Fruit fly (Drosophila melanogaster): ENCODE measurements around the gene CG33725.
A peak's percentile ranks its signal among the peaks of the same experiment; 100 is the strongest.

Gene CG33725

DNA sequence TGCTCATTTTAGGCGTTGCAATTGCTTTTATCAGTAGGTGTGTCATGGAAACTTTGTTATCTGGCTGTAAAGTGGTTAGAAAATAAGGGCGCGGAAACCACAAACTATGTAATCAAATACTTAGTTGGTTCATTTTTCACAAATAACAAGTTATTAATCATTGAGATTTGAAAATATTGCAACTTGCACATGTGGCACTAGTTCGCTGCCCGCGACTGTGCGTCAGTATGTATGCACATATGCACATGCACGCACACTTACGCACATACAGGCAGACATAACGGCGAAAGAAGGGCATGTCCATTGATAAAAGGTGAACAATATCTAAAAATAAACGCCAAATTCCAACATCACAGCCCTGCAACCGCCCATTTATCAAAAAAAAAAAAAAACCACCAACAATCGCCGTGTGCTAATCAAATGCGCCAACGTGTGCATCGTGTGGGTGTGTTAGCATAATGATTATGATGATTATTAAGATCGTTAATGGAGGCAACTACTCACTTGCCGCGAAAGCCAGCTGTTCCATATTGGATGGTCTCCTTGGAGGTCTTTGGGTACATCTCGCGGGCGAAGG is 47.1 kb downstream of the CG33725 start (continued):
- TF ChIP-seq CG7786 (GFP tag; optimal IDR thresholded peaks at IDR 0.05), result peak; percentile 2
- peak; percentile 11 for TF ChIP-seq CG2202 (tag; optimal IDR thresholded peaks at IDR 0.05)
- peak; percentile 23 for TF ChIP-seq CG31365 (tag; optimal IDR thresholded peaks at IDR 0.05)
- no peak for TF ChIP-seq Dbx (GFP tag; IDR thresholded peaks at IDR 0.05)
- no peak for TF ChIP-seq CHES-1-like (GFP tag; optimal IDR thresholded peaks at IDR 0.05)
- peak; percentile 58; the same call in 1 of the 2 replicates for TF ChIP-seq CG32767 (GFP tag; IDR thresholded peaks at IDR 0.05)
- TF ChIP-seq lmd (GFP tag; IDR thresholded peaks at IDR 0.05), result peak; percentile 55
- peak; percentile 15 for TF ChIP-seq CG6654 (GFP tag; optimal IDR thresholded peaks at IDR 0.05)
- no peak for TF ChIP-seq tx (GFP tag; optimal IDR thresholded peaks at IDR 0.05)
- TF ChIP-seq Ada2b (GFP tag; IDR thresholded peaks at IDR 0.05), result peak; percentile 56
- peak; percentile 61 for TF ChIP-seq sisA (GFP tag; IDR thresholded peaks at IDR 0.05)
- TF ChIP-seq ase (GFP tag; IDR thresholded peaks at IDR 0.05), result peak; percentile 48; the same call in 2 of the 3 replicates
- TF ChIP-seq CG4424 (GFP tag; optimal IDR thresholded peaks at IDR 0.05), result peak; percentile 60
- TF ChIP-seq CG11695 (GFP tag; IDR thresholded peaks at IDR 0.05), result peak; percentile 47
- no peak for TF ChIP-seq Ets65A (GFP tag)
- peak; percentile 29 to 34 for TF ChIP-seq dpn (GFP tag; optimal IDR thresholded peaks at IDR 0.05)
- TF ChIP-seq CG6813 (GFP tag; optimal IDR thresholded peaks at IDR 0.05), result peak; percentile 31
- TF ChIP-seq CG18011 (GFP tag; optimal IDR thresholded peaks at IDR 0.05), result peak; percentile 38
- TF ChIP-seq CG9876 (GFP tag; optimal IDR thresholded peaks at IDR 0.05), result no peak
- TF ChIP-seq CG6272 (GFP tag; IDR thresholded peaks at IDR 0.05), result no peak
- TF ChIP-seq otp (GFP tag; IDR thresholded peaks at IDR 0.05), result 0 out of 3 replicates have a peak, but pooled peaks have one; percentile 43
- peak; percentile 14 for TF ChIP-seq CG33557 (GFP tag; optimal IDR thresholded peaks at IDR 0.05)
- no peak for TF ChIP-seq HLHmδ (GFP tag; optimal IDR thresholded peaks at IDR 0.05)
- TF ChIP-seq ftz-f1 (GFP tag; optimal IDR thresholded peaks at IDR 0.05), result no peak
- TF ChIP-seq CoRest (tag; optimal IDR thresholded peaks at IDR 0.05), result peak; percentile 34
- TF ChIP-seq gfzf (GFP tag; optimal IDR thresholded peaks at IDR 0.05), result no peak
- 0 out of 2 replicates have a peak, but pooled peaks have one; percentile 11 for TF ChIP-seq CG4404 (GFP tag; IDR thresholded peaks at IDR 0.05)
- peak; percentile 4 for TF ChIP-seq Hand (GFP tag; optimal IDR thresholded peaks at IDR 0.05)
- TF ChIP-seq nerfin-2 (GFP tag; IDR thresholded peaks at IDR 0.05; ENCODE audit: partially characterized antibody), result no peak
- peak; percentile 54; the same call in 1 of the 2 replicates for TF ChIP-seq chm (GFP tag; IDR thresholded peaks at IDR 0.05)
- peak; percentile 21 for TF ChIP-seq CG12391 (tag; optimal IDR thresholded peaks at IDR 0.05)
- TF ChIP-seq CG8944 (GFP tag; optimal IDR thresholded peaks at IDR 0.05), result peak; percentile 53
- TF ChIP-seq kay (GFP tag; optimal IDR thresholded peaks at IDR 0.05), result peak; percentile 34
- no peak for TF ChIP-seq al (GFP tag; IDR thresholded peaks at IDR 0.05)
- TF ChIP-seq CG10321 (GFP tag; IDR thresholded peaks at IDR 0.05), result 0 out of 2 replicates have a peak, but pooled peaks have one; percentile 11
- peak; percentile 23 for TF ChIP-seq CG14710 (tag; optimal IDR thresholded peaks at IDR 0.05)
- TF ChIP-seq Dek (tag; optimal IDR thresholded peaks at IDR 0.05), result no peak
- no peak for TF ChIP-seq abd-A (tag; optimal IDR thresholded peaks at IDR 0.05)
- no peak for TF ChIP-seq Scr (GFP tag; IDR thresholded peaks at IDR 0.05; ENCODE audit: partially characterized antibody)
- TF ChIP-seq HHEX (GFP tag; optimal IDR thresholded peaks at IDR 0.05), result peak; percentile 10
- no peak for TF ChIP-seq Hmx (GFP tag; optimal IDR thresholded peaks at IDR 0.05)
- TF ChIP-seq CG9727 (GFP tag; optimal IDR thresholded peaks at IDR 0.05), result peak; percentile 29
- TF ChIP-seq gt (GFP tag; IDR thresholded peaks at IDR 0.05), result no peak
- peak; percentile 49 for TF ChIP-seq az2 (GFP tag; optimal IDR thresholded peaks at IDR 0.05)
- peak; percentile 14 for TF ChIP-seq Camta (GFP tag; optimal IDR thresholded peaks at IDR 0.05)
- peak; percentile 21 for TF ChIP-seq CG12659 (GFP tag; optimal IDR thresholded peaks at IDR 0.05)
- TF ChIP-seq Gug (GFP tag; IDR thresholded peaks at IDR 0.05), result 0 out of 4 replicates have a peak, but pooled peaks have one; percentile 34
- TF ChIP-seq pho (GFP tag; optimal IDR thresholded peaks at IDR 0.05), result no peak
- peak; percentile 59 for TF ChIP-seq nau (GFP tag; optimal IDR thresholded peaks at IDR 0.05)
- no peak for TF ChIP-seq CG18764 (GFP tag; optimal IDR thresholded peaks at IDR 0.05)
